Fruit fly (Drosophila melanogaster) whole organism, embryonic: Measurements from ENCODE around the gene CNMa.

Source experiments
- NK7.1 ChIP-seq: fragments of 200-800 bp; sonication (Bioruptor generic); optimal IDR thresholded peaks from 3 replicates; lab custom pipeline; 2016; ENCODE audit warnings: missing biosample characterization, missing genetic modification characterization
- ro ChIP-seq: fragments of 200-800 bp; sonication (Bioruptor generic); IDR thresholded peaks from 2 replicates; pipeline ENCODE4 v1.3.6; 2022; ENCODE audit warnings: missing biosample characterization, missing genetic modification characterization

DNA sequence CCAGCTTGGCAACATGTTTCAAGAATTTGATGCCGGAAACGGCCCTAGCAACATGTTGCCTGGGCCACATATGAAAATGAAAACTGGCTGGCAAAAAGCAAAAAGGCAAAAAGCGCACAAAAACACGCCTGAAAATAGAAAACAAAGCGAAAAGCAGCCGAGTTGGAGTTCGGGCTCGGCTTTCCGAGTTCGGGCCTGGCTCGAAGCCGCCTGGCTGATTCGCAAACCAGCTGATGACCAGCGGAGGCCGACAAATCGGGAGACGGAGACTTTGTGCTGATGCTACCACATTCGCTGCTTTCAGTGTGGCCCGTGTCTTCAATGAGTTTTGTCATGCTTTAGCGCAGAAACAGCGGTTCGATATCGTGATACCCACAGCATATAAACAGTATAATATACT lies 45.1 kb downstream of the CNMa start, which contains the start of gene GV1:
- TF ChIP-seq NK7.1 (GFP tag; lab: Kevin White, UChicago) (no peak), ro (GFP tag; lab: Robert Waterston, UW) (no peak)
